Fruit fly (Drosophila melanogaster): ENCODE measurements around the gene Cyp4ac3.

dm6 chr2L:5264157-5264556, 4.1 kb upstream of the Cyp4ac3 start:
- TF ChIP-seq Vsx2 (GFP tag; optimal IDR thresholded peaks at IDR 0.05; ENCODE audit: partially characterized antibody) (no peak), Hr78 (GFP tag; optimal IDR thresholded peaks at IDR 0.05) (no peak), psq (GFP tag; optimal IDR thresholded peaks at IDR 0.05) (no peak), Rel (GFP tag; optimal IDR thresholded peaks at IDR 0.05) (no peak), Rel (tag; optimal IDR thresholded peaks at IDR 0.05) (no peak), GATAd (GFP tag; optimal IDR thresholded peaks at IDR 0.05) (no peak), Hnf4 (GFP tag; optimal IDR thresholded peaks at IDR 0.05) (no peak), pan (optimal IDR thresholded peaks at IDR 0.05) (no peak), h (GFP tag; optimal IDR thresholded peaks at IDR 0.05) (no peak), fru (GFP tag; optimal IDR thresholded peaks at IDR 0.05) (no peak), Dfd (GFP tag; optimal IDR thresholded peaks at IDR 0.05) (no peak), Myc (optimal IDR thresholded peaks at IDR 0.05) (no peak), dmrt93B (GFP tag; optimal IDR thresholded peaks at IDR 0.05) (no peak), HLH106 (tag; optimal IDR thresholded peaks at IDR 0.05) (no peak), N (GFP tag; optimal IDR thresholded peaks at IDR 0.05) (no peak)

All from whole organism, wandering third instar larva.